Worm (Caenorhabditis elegans): ENCODE data around the gene B0496.1.

DNA sequence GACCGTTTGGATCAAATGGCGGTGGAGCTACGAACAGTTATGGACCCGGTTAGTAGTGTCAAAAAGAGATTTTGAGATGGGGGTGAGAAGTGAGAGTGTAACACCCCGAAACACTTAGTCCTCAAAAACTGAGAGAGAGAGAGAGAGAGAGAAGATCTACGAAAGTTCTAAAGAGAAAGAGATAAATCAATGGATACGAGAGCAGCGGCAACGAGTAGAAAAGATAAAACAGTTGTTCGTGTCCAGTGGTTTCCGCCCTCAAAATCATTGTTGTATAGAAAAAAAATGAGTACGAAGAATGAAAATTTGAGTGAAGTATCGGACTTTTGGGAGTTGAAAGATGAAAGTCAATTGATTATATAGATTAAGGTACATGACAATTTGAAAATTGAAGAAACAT, 17.1 kb upstream of the B0496.1 start:
- TF ChIP-seq ama-1 (optimal IDR thresholded peaks at IDR 0.05) (no peak), ets-4 (tag; optimal IDR thresholded peaks at IDR 0.05) (no peak), pqm-1 (tag; optimal IDR thresholded peaks at IDR 0.05) (no peak), hlh-15 (tag; optimal IDR thresholded peaks at IDR 0.05) (no peak), T23F11.4 (GFP tag; optimal IDR thresholded peaks at IDR 0.05) (no peak), eyg-1 (tag; optimal IDR thresholded peaks at IDR 0.05) (no peak), sox-4 (tag; optimal IDR thresholded peaks at IDR 0.05) (no peak), pat-9 (tag; optimal IDR thresholded peaks at IDR 0.05) (no peak), elt-4 (tag; optimal IDR thresholded peaks at IDR 0.05) (no peak), ceh-31 (tag; optimal IDR thresholded peaks at IDR 0.05) (no peak), ttx-3 (tag; optimal IDR thresholded peaks at IDR 0.05) (no peak), fkh-10 (GFP tag; optimal IDR thresholded peaks at IDR 0.05) (no peak)
